Worm (Caenorhabditis elegans): Measurements from ENCODE around the gene F59F5.5.

Gene F59F5.5

ce11 chrX:10528993-10529392 is 16.8 kb upstream of the F59F5.5 start, which contains the start of the genes F14F3.5 and slcf-1:
TSS of gene F14F3.5 (minus strand) at chrX:10529226.
TSS of gene slcf-1 (plus strand) at chrX:10529294.
- TF ChIP-seq pqm-1 (tag; optimal IDR thresholded peaks at IDR 0.05): peak; percentile 53
- peak; percentile 83 for TF ChIP-seq elt-2 (tag; optimal IDR thresholded peaks at IDR 0.05)
- TF ChIP-seq mml-1 (tag; optimal IDR thresholded peaks at IDR 0.05): no peak

ce11 chrX:10532180-10532833 is 13.5 kb upstream of the F59F5.5 start:
- TF ChIP-seq pqm-1 (tag; optimal IDR thresholded peaks at IDR 0.05) (peak; percentile 44), elt-2 (tag; optimal IDR thresholded peaks at IDR 0.05) (peak; percentile 92), aly-2 (tag; optimal IDR thresholded peaks at IDR 0.05) (no peak), skn-1 (tag; optimal IDR thresholded peaks at IDR 0.05) (peak; percentile 86)

ce11 chrX:10533447-10533846 is 12.4 kb upstream of the F59F5.5 start, which contains the start of gene glo-3:
TSS of gene glo-3 (plus strand) at chrX:10533699.
- TF ChIP-seq tbx-2 (tag; optimal IDR thresholded peaks at IDR 0.05) (no peak), egl-5 (tag; optimal IDR thresholded peaks at IDR 0.05) (no peak), pqm-1 (tag; optimal IDR thresholded peaks at IDR 0.05) (peak; percentile 41), elt-2 (tag; optimal IDR thresholded peaks at IDR 0.05) (peak; percentile 63)

- peak; percentile 37 for TF ChIP-seq pqm-1 (tag; optimal IDR thresholded peaks at IDR 0.05)
- no peak for TF ChIP-seq aly-2 (tag; optimal IDR thresholded peaks at IDR 0.05)
- TF ChIP-seq mdl-1 (tag; optimal IDR thresholded peaks at IDR 0.05): no peak
- TF ChIP-seq hmg-11 (tag; optimal IDR thresholded peaks at IDR 0.05): no peak
- TF ChIP-seq elt-2 (tag; optimal IDR thresholded peaks at IDR 0.05): peak; percentile 45
- no peak for TF ChIP-seq egl-5 (tag; optimal IDR thresholded peaks at IDR 0.05)
- TF ChIP-seq nhr-43 (tag; optimal IDR thresholded peaks at IDR 0.05; ENCODE audit: poor library complexity, severe bottlenecking): no peak
- TF ChIP-seq nhr-25 (tag; optimal IDR thresholded peaks at IDR 0.05): no peak
Observed at ce11 chrX:10534625-10535244, 11.1 kb upstream of the F59F5.5 start.

- TF ChIP-seq nhr-67 (tag; optimal IDR thresholded peaks at IDR 0.05) (no peak), unc-39 (tag; optimal IDR thresholded peaks at IDR 0.05) (no peak), mdl-1 (tag; optimal IDR thresholded peaks at IDR 0.05) (no peak), elt-3 (tag; optimal IDR thresholded peaks at IDR 0.05) (no peak), egl-5 (tag; optimal IDR thresholded peaks at IDR 0.05) (no peak), aly-2 (tag; optimal IDR thresholded peaks at IDR 0.05) (no peak), nhr-11 (tag; optimal IDR thresholded peaks at IDR 0.05) (no peak), nhr-76 (tag; optimal IDR thresholded peaks at IDR 0.05) (no peak), lin-39 (tag; optimal IDR thresholded peaks at IDR 0.05) (no peak), nhr-237 (tag; optimal IDR thresholded peaks at IDR 0.05) (no peak), nfya-1 (tag; optimal IDR thresholded peaks at IDR 0.05; ENCODE audit: insufficient read depth) (no peak), ceh-9 (tag; optimal IDR thresholded peaks at IDR 0.05) (no peak), ceh-16 (tag; optimal IDR thresholded peaks at IDR 0.05) (no peak), lin-15B (tag; optimal IDR thresholded peaks at IDR 0.05) (no peak), fkh-10 (GFP tag; optimal IDR thresholded peaks at IDR 0.05) (no peak), unc-62 (GFP tag; optimal IDR thresholded peaks at IDR 0.05) (no peak)
Observed at ce11 chrX:10541789-10542188, 4.0 kb upstream of the F59F5.5 start.

ce11 chrX:10542313-10543048 is 3.3 kb upstream of the F59F5.5 start, which contains the start of the genes F59F5.3 and F59F5.4:
TSS of gene F59F5.3 (minus strand) at chrX:10542413.
TSS of gene F59F5.4 (plus strand) at chrX:10542998.
- TF ChIP-seq elt-2 (tag; optimal IDR thresholded peaks at IDR 0.05) (peak; percentile 27), R02D3.7 (tag; optimal IDR thresholded peaks at IDR 0.05) (no peak), nfya-1 (tag; optimal IDR thresholded peaks at IDR 0.05; ENCODE audit: insufficient read depth) (no peak), pqm-1 (tag; optimal IDR thresholded peaks at IDR 0.05) (peak; percentile 22)

ce11 chrX:10553048-10553447 is 7.2 kb downstream of the F59F5.5 start:
- TF ChIP-seq elt-3 (tag; optimal IDR thresholded peaks at IDR 0.05) (no peak), nhr-67 (tag; optimal IDR thresholded peaks at IDR 0.05) (no peak), lin-39 (tag; optimal IDR thresholded peaks at IDR 0.05) (no peak), aly-2 (tag; optimal IDR thresholded peaks at IDR 0.05) (no peak), ceh-28 (tag; optimal IDR thresholded peaks at IDR 0.05) (no peak), mdl-1 (tag; optimal IDR thresholded peaks at IDR 0.05) (no peak), pha-4 (tag; optimal IDR thresholded peaks at IDR 0.05) (no peak), ama-1 (optimal IDR thresholded peaks at IDR 0.05) (no peak), pqm-1 (tag; optimal IDR thresholded peaks at IDR 0.05) (no peak), fkh-2 (tag; optimal IDR thresholded peaks at IDR 0.05) (no peak), fkh-10 (GFP tag; optimal IDR thresholded peaks at IDR 0.05) (no peak), ztf-11 (tag; optimal IDR thresholded peaks at IDR 0.05) (no peak), lin-15B (tag; optimal IDR thresholded peaks at IDR 0.05) (no peak), lsy-12 (tag; optimal IDR thresholded peaks at IDR 0.05) (no peak), nhr-25 (tag; optimal IDR thresholded peaks at IDR 0.05) (no peak)
